Worm (Caenorhabditis elegans): ENCODE measurements around the gene C08F8.15.
A peak's percentile ranks its signal among the peaks of the same experiment; 100 is the strongest.

The C08F8.15 gene

DNA sequence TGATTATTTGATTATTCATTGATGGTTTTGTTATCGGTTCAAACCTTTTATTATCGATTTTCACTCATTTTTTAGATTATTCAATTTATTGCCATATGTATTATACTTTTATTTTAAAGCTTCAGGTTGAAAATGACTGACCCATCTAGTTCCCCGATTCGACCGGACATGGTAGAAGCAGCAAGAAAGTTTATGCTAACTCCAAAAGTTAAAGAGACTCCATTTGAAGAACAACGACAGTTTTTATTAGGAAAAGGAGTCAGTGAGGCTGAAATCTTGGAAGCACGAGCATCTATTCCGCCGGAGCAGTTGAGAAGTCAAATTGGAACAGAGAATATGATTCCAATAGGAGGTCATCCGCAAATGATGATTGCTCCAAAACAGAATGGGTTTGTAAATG, 22.4 kb upstream of the C08F8.15 start, which contains the start of gene prx-14 (continued):
- TF ChIP-seq Y53G8AR.9 (GFP tag; conservative IDR thresholded peaks at IDR 0.05) (peak; percentile 60), gei-17 (GFP tag; optimal IDR thresholded peaks at IDR 0.05) (peak; percentile 2)

DNA sequence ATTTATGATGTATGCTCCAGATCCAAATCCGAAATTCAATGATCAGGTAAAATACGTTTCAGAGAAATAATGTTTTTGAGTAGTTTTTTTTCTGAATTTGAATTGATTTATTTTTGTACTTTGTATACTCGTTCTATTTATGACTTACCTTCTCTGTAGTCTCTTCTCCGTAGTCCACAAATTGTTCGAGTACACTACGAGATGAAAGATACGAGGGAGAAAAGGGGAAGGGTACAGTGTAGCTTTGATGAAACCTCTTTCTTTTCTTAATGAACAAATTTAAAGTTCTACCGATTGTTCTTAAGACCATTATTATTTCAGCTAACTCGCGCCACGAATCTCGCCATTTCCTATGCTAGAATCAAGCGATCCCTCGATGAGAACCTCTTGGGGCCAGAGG, 19.5 kb upstream of the C08F8.15 start:
- no peak for TF ChIP-seq sdz-38 (tag; optimal IDR thresholded peaks at IDR 0.05)
- TF ChIP-seq cebp-1 (GFP tag; IDR thresholded peaks at IDR 0.05), result no peak
- no peak for TF ChIP-seq cebp-1 (tag; optimal IDR thresholded peaks at IDR 0.05)
- TF ChIP-seq K12H6.12 (tag; optimal IDR thresholded peaks at IDR 0.05), result no peak
- TF ChIP-seq bed-1 (GFP tag; IDR thresholded peaks at IDR 0.05), result no peak
- no peak for TF ChIP-seq dpff-1 (tag; optimal IDR thresholded peaks at IDR 0.05)
- no peak for TF ChIP-seq lsl-1 (GFP tag; optimal IDR thresholded peaks at IDR 0.05)
- no peak for TF ChIP-seq athp-1 (tag; optimal IDR thresholded peaks at IDR 0.05)
- no peak for TF ChIP-seq nfya-2 (GFP tag; IDR thresholded peaks at IDR 0.05)
- TF ChIP-seq hlh-12 (tag; optimal IDR thresholded peaks at IDR 0.05), result no peak
- TF ChIP-seq xnd-1 (tag; optimal IDR thresholded peaks at IDR 0.05), result no peak

DNA sequence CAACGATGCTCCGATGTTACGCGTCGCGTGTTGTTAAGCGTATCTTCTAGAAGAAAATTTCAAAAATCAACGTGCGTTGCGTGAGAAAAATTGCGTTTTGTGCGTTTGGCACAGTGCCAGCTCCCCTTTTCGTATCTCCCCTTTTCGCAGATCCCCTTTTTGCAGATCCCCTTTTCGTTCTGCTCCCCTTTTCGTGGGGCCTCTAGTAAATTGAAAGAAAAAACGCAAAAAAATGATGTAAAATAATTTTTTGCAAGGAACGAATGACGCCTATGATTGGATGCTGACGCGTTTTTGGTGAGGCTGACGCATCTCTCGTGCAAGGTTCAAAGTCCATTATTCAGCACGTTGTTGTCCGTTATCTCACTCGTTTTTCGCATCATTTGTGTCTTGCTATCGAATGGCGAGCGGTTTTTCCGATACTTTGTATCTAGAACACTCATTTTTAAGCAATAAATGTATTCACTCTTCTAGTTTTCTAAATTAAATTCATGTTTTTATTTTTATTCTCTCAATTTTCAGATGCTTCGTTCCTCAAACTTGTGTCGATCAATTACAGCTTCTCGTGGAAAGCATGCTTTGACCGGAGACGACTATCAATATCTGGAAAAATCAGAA, 18.6 kb upstream of the C08F8.15 start, which contains the start of gene cpt-2:
Gene cpt-2 (plus strand): TSS at position 523 of the 618 bp plus-strand sequence.
- TF ChIP-seq pbrm-1 (GFP tag; IDR thresholded peaks at IDR 0.05), result peak; percentile 90
- TF ChIP-seq nhr-80 (tag; optimal IDR thresholded peaks at IDR 0.05), result peak; percentile 84
- TF ChIP-seq unc-130 (GFP tag; optimal IDR thresholded peaks at IDR 0.05), result peak; percentile 41
- peak; percentile 62 for TF ChIP-seq lsl-1 (GFP tag; optimal IDR thresholded peaks at IDR 0.05)
- TF ChIP-seq Y53G8AR.9 (GFP tag; conservative IDR thresholded peaks at IDR 0.05), result peak; percentile 95
- peak; percentile 12 for TF ChIP-seq efl-1 (GFP tag; optimal IDR thresholded peaks at IDR 0.05)
- peak; percentile 97 for TF ChIP-seq ztf-18 (tag; optimal IDR thresholded peaks at IDR 0.05)
- TF ChIP-seq ztf-6 (GFP tag; IDR thresholded peaks at IDR 0.05), result peak; percentile 68; the same call in 1 of the 2 replicates
- TF ChIP-seq B0336.3 (GFP tag; IDR thresholded peaks at IDR 0.05), result peak; percentile 76
- TF ChIP-seq ZK185.1 (tag; optimal IDR thresholded peaks at IDR 0.05; ENCODE audit: poor library complexity, severe bottlenecking), result peak; percentile 92
- TF ChIP-seq lin-40 (tag; optimal IDR thresholded peaks at IDR 0.05), result peak; percentile 88
- TF ChIP-seq lsy-27 (tag; optimal IDR thresholded peaks at IDR 0.05; ENCODE audit: borderline replicate concordance, insufficient read depth), result peak; percentile 9
- peak; percentile 82 for TF ChIP-seq madf-6 (GFP tag; IDR thresholded peaks at IDR 0.05)
- TF ChIP-seq xnd-1 (tag; optimal IDR thresholded peaks at IDR 0.05), result peak; percentile 44
- peak; percentile 87 for TF ChIP-seq hsf-1 (GFP tag; IDR thresholded peaks at IDR 0.05)
- peak; percentile 67 for TF ChIP-seq tbp1 (GFP tag; optimal IDR thresholded peaks at IDR 0.05)
- TF ChIP-seq snpc-4 (GFP tag; optimal IDR thresholded peaks at IDR 0.05), result peak; percentile 13
- peak; percentile 27 to 71 (median 62) for TF ChIP-seq snpc-4 (tag; optimal IDR thresholded peaks at IDR 0.05)
- 0 out of 2 replicates have a peak, but pooled peaks have one; percentile 35 for TF ChIP-seq ztf-25 (GFP tag; IDR thresholded peaks at IDR 0.05)
- peak; percentile 86 for TF ChIP-seq lin-54 (GFP tag; optimal IDR thresholded peaks at IDR 0.05)
- peak; percentile 79; the same call in 1 of the 2 replicates for TF ChIP-seq Y95B8A.8 (GFP tag; IDR thresholded peaks at IDR 0.05)
- peak; percentile 92 for TF ChIP-seq mcd-1 (GFP tag; IDR thresholded peaks at IDR 0.05)
- peak in 1 of 3 experiments; percentile 84 for TF ChIP-seq lin-35 (GFP tag; optimal IDR thresholded peaks at IDR 0.05)
- TF ChIP-seq Y67H2A.10 (GFP tag; conservative IDR thresholded peaks at IDR 0.05), result peak; percentile 43; the same call in 1 of the 2 replicates
- TF ChIP-seq K12H6.12 (tag; optimal IDR thresholded peaks at IDR 0.05), result peak; percentile 51
- TF ChIP-seq egrh-3 (GFP tag; IDR thresholded peaks at IDR 0.05), result peak; percentile 81
- TF ChIP-seq C17E4.6 (GFP tag; IDR thresholded peaks at IDR 0.05), result peak; percentile 88
- peak; percentile 16 for TF ChIP-seq ztf-22 (GFP tag; optimal IDR thresholded peaks at IDR 0.05)
- peak; percentile 84; the same call in 1 of the 2 replicates for TF ChIP-seq hmg-20 (GFP tag; IDR thresholded peaks at IDR 0.05)
- TF ChIP-seq sea-2 (GFP tag; IDR thresholded peaks at IDR 0.05), result 0 out of 2 replicates have a peak, but pooled peaks have one; percentile 20
- TF ChIP-seq bed-2 (GFP tag; IDR thresholded peaks at IDR 0.05), result peak; percentile 86
- TF ChIP-seq attf-5 (GFP tag; optimal IDR thresholded peaks at IDR 0.05), result peak; percentile 75
- TF ChIP-seq attf-3 (GFP tag; conservative IDR thresholded peaks at IDR 0.05), result peak; percentile 76
- TF ChIP-seq hmg-1.2 (GFP tag; IDR thresholded peaks at IDR 0.05), result peak; percentile 65
- peak; percentile 48 for TF ChIP-seq F23B12.7 (tag; optimal IDR thresholded peaks at IDR 0.05; ENCODE audit: insufficient read depth)

All from whole organism, young adult.